Fruit fly (Drosophila melanogaster) whole organism, embryonic: ENCODE results near the gene CG17010.

Source experiments
- CG12071 ChIP-seq: fragments of 200-800 bp; sonication (Bioruptor generic); optimal IDR thresholded peaks from 3 replicates; lab custom pipeline; 2018; ENCODE audit warnings: missing biosample characterization, mild to moderate bottlenecking, missing genetic modification characterization
- CG30431 ChIP-seq: fragments of 200-800 bp; sonication (Bioruptor generic); optimal IDR thresholded peaks from 2 replicates; lab custom pipeline; 2017; ENCODE audit warnings: missing biosample characterization, missing genetic modification characterization
- Deaf1 ChIP-seq: fragments of 200-800 bp; optimal IDR thresholded peaks from 3 replicates; lab custom pipeline; 2019; ENCODE audit warnings: missing biosample characterization, mild to moderate bottlenecking, missing genetic modification characterization, moderate library complexity
- E2f1 ChIP-seq: fragments of 200-800 bp; sonication (Bioruptor generic); IDR thresholded peaks from 2 replicates; pipeline ENCODE4 v1.3.6; 2022; ENCODE audit warnings: missing biosample characterization, missing genetic modification characterization
- crol ChIP-seq: fragments of 200-800 bp; sonication (Bioruptor generic); IDR thresholded peaks from 2 replicates; pipeline ENCODE4 v1.3.6; 2022; ENCODE audit warnings: missing biosample characterization, missing genetic modification characterization
- lbe ChIP-seq: fragments of 200-800 bp; sonication (Bioruptor generic); optimal IDR thresholded peaks from 2 replicates; lab custom pipeline; 2016; ENCODE audit warnings: missing biosample characterization, mild to moderate bottlenecking, missing genetic modification characterization

dm6 chr2L:12350880-12351279 lies 5.4 kb upstream of the CG17010 start:
- peak; percentile 16 for TF ChIP-seq CG30431 (GFP tag; lab: Kevin White, UChicago)
- 0 out of 2 replicates have a peak, but pooled peaks have one; percentile 37 for TF ChIP-seq crol
- TF ChIP-seq E2f1 (GFP tag; lab: Robert Waterston, UW), result peak; percentile 18; the same call in 1 of the 2 replicates
- peak; percentile 10 for TF ChIP-seq CG12071 (GFP tag; lab: Kevin White, UChicago)
- no peak for TF ChIP-seq Deaf1
- TF ChIP-seq lbe (GFP tag; lab: Kevin White, UChicago), result no peak
